Fruit fly (Drosophila melanogaster): ENCODE results near the gene CG15042.
A peak's percentile ranks its signal among the peaks of the same experiment; 100 is the strongest.

CG15042 gene

DNA sequence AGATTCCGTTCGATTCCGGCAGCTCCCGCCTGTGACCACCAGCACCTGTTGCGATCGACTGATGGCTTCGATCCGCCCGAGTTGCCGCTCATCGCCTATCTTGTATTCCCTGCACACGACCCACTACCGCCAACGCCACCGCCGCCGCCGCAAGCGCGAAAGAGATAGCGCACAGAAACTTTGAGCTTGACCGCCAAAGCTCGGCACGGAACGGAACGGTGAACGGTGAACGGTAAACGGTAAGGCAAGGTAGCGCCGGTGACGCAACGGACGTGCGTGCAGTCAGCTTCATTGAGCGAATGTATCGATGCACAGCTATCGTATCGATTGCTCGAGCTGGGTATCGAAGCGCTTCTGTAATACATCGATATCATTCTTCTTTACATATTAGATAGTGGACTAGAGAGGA is 15.8 kb downstream of the CG15042 start, which contains the start of gene Ggt-1 (continued):
- TF ChIP-seq Camta (GFP tag; optimal IDR thresholded peaks at IDR 0.05) = no peak
- no peak for TF ChIP-seq CG6254 (GFP tag; optimal IDR thresholded peaks at IDR 0.05)
- TF ChIP-seq HLH3B (GFP tag; IDR thresholded peaks at IDR 0.05) = no peak
- TF ChIP-seq Dp (GFP tag; optimal IDR thresholded peaks at IDR 0.05) = peak; percentile 34
- TF ChIP-seq CG34376 (GFP tag; optimal IDR thresholded peaks at IDR 0.05) = peak; percentile 35
- no peak for TF ChIP-seq CG10366 (GFP tag; IDR thresholded peaks at IDR 0.05)
- no peak for TF ChIP-seq CG12155 (GFP tag; optimal IDR thresholded peaks at IDR 0.05)
- no peak for TF ChIP-seq Usf (GFP tag; optimal IDR thresholded peaks at IDR 0.05)
- TF ChIP-seq odd (GFP tag; optimal IDR thresholded peaks at IDR 0.05) = no peak
- TF ChIP-seq CG10431 (GFP tag; optimal IDR thresholded peaks at IDR 0.05) = no peak
- no peak for TF ChIP-seq dan (GFP tag; IDR thresholded peaks at IDR 0.05)
- TF ChIP-seq Elba2 (GFP tag; optimal IDR thresholded peaks at IDR 0.05) = no peak
- no peak for TF ChIP-seq CG3163 (GFP tag; optimal IDR thresholded peaks at IDR 0.05)
- TF ChIP-seq zen (tag; optimal IDR thresholded peaks at IDR 0.05) = no peak
- peak; percentile 16 for TF ChIP-seq HmgZ (tag; optimal IDR thresholded peaks at IDR 0.05)
- no peak for TF ChIP-seq CG7987 (GFP tag; optimal IDR thresholded peaks at IDR 0.05)
- TF ChIP-seq ftz-f1 (GFP tag; optimal IDR thresholded peaks at IDR 0.05) = peak; percentile 72
- peak; percentile 3 for TF ChIP-seq wek (GFP tag; optimal IDR thresholded peaks at IDR 0.05)
- no peak for TF ChIP-seq Hand (GFP tag; optimal IDR thresholded peaks at IDR 0.05)
- no peak for TF ChIP-seq zfh2 (GFP tag; optimal IDR thresholded peaks at IDR 0.05)
- TF ChIP-seq toy (GFP tag; IDR thresholded peaks at IDR 0.05) = no peak
- TF ChIP-seq Dll (GFP tag; IDR thresholded peaks at IDR 0.05; ENCODE audit: partially characterized antibody) = peak; percentile 95
- no peak for TF ChIP-seq Mes4 (GFP tag; optimal IDR thresholded peaks at IDR 0.05)
- TF ChIP-seq CG15011 (GFP tag; optimal IDR thresholded peaks at IDR 0.05) = no peak
- TF ChIP-seq CG9797 (GFP tag; optimal IDR thresholded peaks at IDR 0.05) = no peak
- no peak for TF ChIP-seq Meics (GFP tag; optimal IDR thresholded peaks at IDR 0.05)
- no peak for TF ChIP-seq Nf-YB (GFP tag; optimal IDR thresholded peaks at IDR 0.05)
- no peak for TF ChIP-seq bsh (GFP tag; optimal IDR thresholded peaks at IDR 0.05)
- peak; percentile 96 for TF ChIP-seq CG34224 (GFP tag; IDR thresholded peaks at IDR 0.05; ENCODE audit: partially characterized antibody)
- TF ChIP-seq abd-A (tag; optimal IDR thresholded peaks at IDR 0.05) = no peak
- TF ChIP-seq onecut (GFP tag; IDR thresholded peaks at IDR 0.05) = no peak
- TF ChIP-seq HLH4C (GFP tag; IDR thresholded peaks at IDR 0.05; ENCODE audit: partially characterized antibody) = peak; percentile 98
- TF ChIP-seq ttk (GFP tag; IDR thresholded peaks at IDR 0.05) = no peak
- TF ChIP-seq ERR (GFP tag; optimal IDR thresholded peaks at IDR 0.05) = no peak
- peak; percentile 46; the same call in 1 of the 2 replicates for TF ChIP-seq E2f2 (GFP tag; IDR thresholded peaks at IDR 0.05)
- peak; percentile 94 for TF ChIP-seq CG15514 (GFP tag; optimal IDR thresholded peaks at IDR 0.05)
- TF ChIP-seq CG6765 (GFP tag; optimal IDR thresholded peaks at IDR 0.05) = no peak
- no peak for TF ChIP-seq NfI (GFP tag; optimal IDR thresholded peaks at IDR 0.05)
- no peak for TF ChIP-seq CG4820 (GFP tag; optimal IDR thresholded peaks at IDR 0.05)
- no peak for TF ChIP-seq Gsc (GFP tag; IDR thresholded peaks at IDR 0.05)
- TF ChIP-seq gcm (GFP tag; optimal IDR thresholded peaks at IDR 0.05) = no peak
- TF ChIP-seq crc (GFP tag; optimal IDR thresholded peaks at IDR 0.05) = no peak
- no peak for TF ChIP-seq CG2875 (GFP tag; optimal IDR thresholded peaks at IDR 0.05)
- peak; percentile 79 for TF ChIP-seq CG8290 (GFP tag; optimal IDR thresholded peaks at IDR 0.05)
- TF ChIP-seq CG8290 (tag; optimal IDR thresholded peaks at IDR 0.05) = peak; percentile 67 to 83
- TF ChIP-seq run (tag; optimal IDR thresholded peaks at IDR 0.05) = no peak
- TF ChIP-seq klu (GFP tag; IDR thresholded peaks at IDR 0.05) = 0 out of 2 replicates have a peak, but pooled peaks have one; percentile 17
- TF ChIP-seq Stat92E (GFP tag; optimal IDR thresholded peaks at IDR 0.05) = no peak
- TF ChIP-seq Chrac-16 (GFP tag; optimal IDR thresholded peaks at IDR 0.05) = no peak
- TF ChIP-seq org-1 (GFP tag; optimal IDR thresholded peaks at IDR 0.05) = no peak
- peak; percentile 97 for TF ChIP-seq CG3995 (GFP tag; optimal IDR thresholded peaks at IDR 0.05)
